Fruit fly (Drosophila melanogaster) S2 (cell line): ENCODE results near the gene ari-1.

Source experiments
- CG8478 ChIP-seq: fragments of >200 bp; optimal IDR thresholded peaks from 2 replicates; lab custom pipeline; 2018
- CTCF ChIP-seq, 2 experiments: fragments of >200 bp; optimal IDR thresholded peaks; 2 replicates each; lab custom pipeline; 2018

DNA sequence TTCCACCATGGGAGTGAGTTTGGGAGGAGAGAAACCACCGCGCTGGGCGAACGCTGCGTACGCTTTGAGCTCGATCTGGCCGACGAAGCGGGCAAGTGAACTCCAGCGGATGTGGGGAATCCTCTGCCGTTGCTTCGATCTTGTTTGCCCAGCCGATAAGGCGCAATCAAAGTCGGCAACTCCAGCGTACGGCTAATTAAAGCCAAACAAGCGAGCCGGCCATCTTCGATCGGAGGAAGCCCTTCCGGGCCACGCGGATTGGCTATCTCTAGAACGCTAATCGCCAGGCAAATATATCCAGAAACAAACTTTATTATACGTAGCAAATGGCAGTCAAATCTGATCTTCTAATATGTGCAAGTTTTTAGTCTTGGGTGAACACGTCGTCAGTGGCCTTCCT is 49.2 kb downstream of the ari-1 start, which contains the start of gene CG7536:
- TF ChIP-seq CG8478 (lab: Kevin White, UChicago) (no peak), CTCF (optimal IDR thresholded peaks at IDR 0.05; lab: Kevin White, UChicago) (no peak)
